Worm (Caenorhabditis elegans): ENCODE data around the gene got-2.2.

ce11 chrX:6203315-6203714 lies 37.5 kb upstream of the got-2.2 start:
- TF ChIP-seq mab-5 (tag; optimal IDR thresholded peaks at IDR 0.05) (no peak), nhr-12 (tag; optimal IDR thresholded peaks at IDR 0.05) (no peak), sptf-1 (tag; optimal IDR thresholded peaks at IDR 0.05) (no peak), nhr-237 (tag; optimal IDR thresholded peaks at IDR 0.05) (no peak), flh-1 (GFP tag; optimal IDR thresholded peaks at IDR 0.05) (no peak), lin-13 (tag; optimal IDR thresholded peaks at IDR 0.05) (no peak)
